Fruit fly (Drosophila melanogaster): ENCODE measurements around the gene CG14431.

DNA sequence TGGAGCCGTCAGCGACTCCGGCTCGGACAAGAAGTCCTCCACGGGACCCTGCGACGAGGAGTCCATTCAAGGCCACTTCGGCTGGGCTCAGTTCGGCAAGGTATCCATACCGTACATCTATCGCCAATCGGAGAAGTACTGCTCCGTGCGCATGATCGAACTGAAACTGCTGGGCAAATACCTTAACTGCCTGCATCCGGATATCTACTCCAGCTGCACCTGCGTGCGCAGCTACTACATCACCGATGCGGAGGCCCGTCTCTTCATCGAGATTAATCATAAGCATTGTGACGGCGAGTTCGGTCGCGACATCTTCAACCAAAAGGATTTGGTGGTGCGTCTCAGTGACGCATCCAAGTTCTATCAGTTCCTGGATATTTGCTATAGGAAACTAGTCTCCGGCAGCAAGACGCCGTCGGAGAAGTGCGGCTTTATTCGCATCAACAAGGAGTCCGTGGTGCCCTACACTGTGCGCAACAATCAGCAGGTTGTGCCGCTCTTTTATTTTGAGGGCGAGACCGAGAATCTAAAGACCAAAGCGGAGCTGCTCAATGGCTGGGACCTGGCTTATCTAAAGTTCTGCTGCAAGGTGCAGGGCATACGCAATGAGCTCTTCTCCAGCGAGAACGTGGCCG, 38.2 kb upstream of the CG14431 start:
- TF ChIP-seq CG8478 (optimal IDR thresholded peaks at IDR 0.05) (no peak), CTCF (optimal IDR thresholded peaks at IDR 0.05) (no peak)
